Worm (Caenorhabditis elegans): ENCODE results near the gene atg-16.1.
A peak's percentile ranks its signal among the peaks of the same experiment; 100 is the strongest.

Gene atg-16.1

DNA sequence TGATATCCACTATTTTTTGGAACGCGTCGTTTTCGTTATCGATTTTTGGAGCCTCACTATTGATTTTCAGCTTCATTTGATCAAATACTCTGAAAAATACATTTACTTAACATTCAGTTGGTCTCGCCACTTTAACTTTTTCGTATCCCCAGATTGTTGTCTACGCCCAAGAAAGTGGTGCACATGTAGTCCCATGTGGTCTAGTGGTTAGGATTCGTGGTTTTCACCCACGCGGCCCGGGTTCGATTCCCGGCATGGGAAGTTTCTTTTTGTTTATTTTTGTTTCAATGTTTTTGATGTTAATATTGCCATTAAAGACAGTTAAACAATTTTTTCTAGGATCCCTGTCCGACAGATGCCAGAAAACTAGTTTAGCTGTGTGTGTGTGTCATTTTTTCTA is 18.2 kb downstream of the atg-16.1 start (continued):
- TF ChIP-seq nhr-11 (tag; optimal IDR thresholded peaks at IDR 0.05) (no peak), dpl-1 (GFP tag; optimal IDR thresholded peaks at IDR 0.05) (peak; percentile 11), Y48G9A.11 (GFP tag; IDR thresholded peaks at IDR 0.05) (peak; percentile 29), zfp-2 (tag; optimal IDR thresholded peaks at IDR 0.05) (no peak), zip-11 (GFP tag; IDR thresholded peaks at IDR 0.05) (0 out of 2 replicates have a peak, but pooled peaks have one; percentile 33), nhr-111 (GFP tag; optimal IDR thresholded peaks at IDR 0.05) (peak; percentile 69), mdl-1 (tag; optimal IDR thresholded peaks at IDR 0.05) (peak in 1 of 2 experiments; percentile 63), F10B5.3 (tag; optimal IDR thresholded peaks at IDR 0.05) (peak; percentile 31), nhr-41 (GFP tag; IDR thresholded peaks at IDR 0.05) (0 out of 2 replicates have a peak, but pooled peaks have one; percentile 12), F49E8.2 (tag; optimal IDR thresholded peaks at IDR 0.05; ENCODE audit: borderline replicate concordance) (peak; percentile 6), zfp-3 (GFP tag; conservative IDR thresholded peaks at IDR 0.05) (0 out of 2 replicates have a peak, but pooled peaks have one; percentile 52), daf-12 (tag; optimal IDR thresholded peaks at IDR 0.05) (no peak), lin-13 (GFP tag; optimal IDR thresholded peaks at IDR 0.05) (no peak), lin-1 (GFP tag; IDR thresholded peaks at IDR 0.05) (0 out of 2 replicates have a peak, but pooled peaks have one; percentile 52), hmg-1.1 (GFP tag; IDR thresholded peaks at IDR 0.05) (peak; percentile 86), saeg-2 (GFP tag; IDR thresholded peaks at IDR 0.05) (no peak), unc-39 (tag; optimal IDR thresholded peaks at IDR 0.05) (no peak), Y5F2A.4 (GFP tag; optimal IDR thresholded peaks at IDR 0.05) (peak; percentile 70), attf-4 (tag; optimal IDR thresholded peaks at IDR 0.05) (no peak), duxl-1 (tag; optimal IDR thresholded peaks at IDR 0.05; ENCODE audit: poor library complexity) (peak; percentile 83), ceh-82 (tag; optimal IDR thresholded peaks at IDR 0.05) (no peak), daf-19 (GFP tag; conservative IDR thresholded peaks at IDR 0.05) (peak; percentile 52; the same call in 1 of the 2 replicates), F44E2.7 (GFP tag; IDR thresholded peaks at IDR 0.05) (0 out of 2 replicates have a peak, but pooled peaks have one; percentile 11), madf-5 (GFP tag; IDR thresholded peaks at IDR 0.05) (peak; percentile 67 to 86; a peak in 3 of 4 replicates), nhr-237 (tag; optimal IDR thresholded peaks at IDR 0.05) (no peak), aly-2 (tag; optimal IDR thresholded peaks at IDR 0.05) (no peak), nhr-48 (tag; optimal IDR thresholded peaks at IDR 0.05) (peak; percentile 46), ama-1 (optimal IDR thresholded peaks at IDR 0.05) (no peak), unc-62 (GFP tag; optimal IDR thresholded peaks at IDR 0.05 in 1 of 2) (peak in 1 of 2 experiments; percentile 28), unc-62 (tag; optimal IDR thresholded peaks at IDR 0.05) (no peak), D1046.2 (GFP tag; IDR thresholded peaks at IDR 0.05) (peak; percentile 78; the same call in 1 of the 2 replicates), vab-7 (GFP tag; IDR thresholded peaks at IDR 0.05) (peak; percentile 74), dve-1 (tag; optimal IDR thresholded peaks at IDR 0.05; ENCODE audit: insufficient read depth) (peak; percentile 43), ZK337.2 (GFP tag; IDR thresholded peaks at IDR 0.05) (peak; percentile 60; the same call in 1 of the 2 replicates), lin-15B (tag; optimal IDR thresholded peaks at IDR 0.05) (no peak), skn-1 (tag; optimal IDR thresholded peaks at IDR 0.05) (no peak), tra-1 (GFP tag; IDR thresholded peaks at IDR 0.05) (0 out of 2 replicates have a peak, but pooled peaks have one; percentile 48), F37D6.2 (tag; optimal IDR thresholded peaks at IDR 0.05) (peak; percentile 1), T20F7.1 (GFP tag; optimal IDR thresholded peaks at IDR 0.05) (peak; percentile 29), cey-2 (tag; optimal IDR thresholded peaks at IDR 0.05; ENCODE audit: borderline replicate concordance, insufficient read depth) (no peak), unc-130 (GFP tag; optimal IDR thresholded peaks at IDR 0.05) (peak; percentile 16), daf-16 (GFP tag; optimal IDR thresholded peaks at IDR 0.05) (peak; percentile 1 to 73), daf-16 (tag; optimal IDR thresholded peaks at IDR 0.05) (peak; percentile 73), Y105C5A.15 (GFP tag; IDR thresholded peaks at IDR 0.05) (0 out of 2 replicates have a peak, but pooled peaks have one; percentile 60), tag-97 (GFP tag; IDR thresholded peaks at IDR 0.05) (no peak), php-3 (GFP tag; IDR thresholded peaks at IDR 0.05) (no peak), spr-1 (tag; optimal IDR thresholded peaks at IDR 0.05) (peak; percentile 28), egl-43 (GFP tag; IDR thresholded peaks at IDR 0.05) (peak; percentile 91), egl-27 (tag; optimal IDR thresholded peaks at IDR 0.05) (no peak), snpc-1.2 (GFP tag; IDR thresholded peaks at IDR 0.05) (peak; percentile 87), spr-3 (GFP tag; optimal IDR thresholded peaks at IDR 0.05) (no peak)
